Worm (Caenorhabditis elegans) whole organism, L1 larva: ENCODE measurements around the gene F57G4.10.
"Not testable (repeated sequence)": the region's sequence is repeated elsewhere in the genome, so short reads cannot be mapped to it uniquely, and the experiment has no call there.

Experiments used
- C34B4.2 ChIP-seq: sonication (generic microtip); optimal IDR thresholded peaks from 2 replicates; lab custom pipeline; 2017; ENCODE audit warnings: mild to moderate bottlenecking, missing genetic modification characterization, missing compliant biosample characterization
- aly-2 ChIP-seq: fragments of 150-350 bp; optimal IDR thresholded peaks from 2 replicates; lab custom pipeline; 2014; ENCODE audit warnings: missing biosample characterization, missing genetic modification characterization
- ama-1 ChIP-seq: fragments of 150-350 bp; optimal IDR thresholded peaks from 2 replicates; lab custom pipeline; 2014
- ceh-63 ChIP-seq: fragments of 200-800 bp; sonication (Bioruptor generic); optimal IDR thresholded peaks from 2 replicates; lab custom pipeline; 2018; ENCODE audit warnings: mild to moderate bottlenecking, missing genetic modification characterization, missing compliant biosample characterization
- ceh-82 ChIP-seq, 3 experiments: fragments of 150-350 bp in 1 of 3; sonication (generic microtip) in 2 of 3; optimal IDR thresholded peaks; 2 replicates each; lab custom pipeline; 2014 to 2017; ENCODE audit warnings: missing biosample characterization in 3 of 3, missing genetic modification characterization in 3 of 3
- ces-1 ChIP-seq: fragments of 150-350 bp; optimal IDR thresholded peaks from 2 replicates; lab custom pipeline; 2014; ENCODE audit warnings: missing biosample characterization, missing genetic modification reagents, missing genetic modification characterization
- dpl-1 ChIP-seq, 3 experiments: fragments of 150-350 bp in 2 of 3; sonication (generic microtip) in 1 of 3; optimal IDR thresholded peaks; 2 replicates each; lab custom pipeline; 2014 to 2017; ENCODE audit warnings: missing biosample characterization in 3 of 3, missing genetic modification characterization in 3 of 3, missing genetic modification reagents in 3 of 3
- dsc-1 ChIP-seq: sonication (generic microtip); optimal IDR thresholded peaks from 2 replicates; lab custom pipeline; 2016; ENCODE audit warnings: mild to moderate bottlenecking, missing genetic modification characterization, missing compliant biosample characterization
- efl-1 ChIP-seq, 4 experiments: fragments of 150-350 bp; optimal IDR thresholded peaks in 3 of 4; peaks in 1 of 4; 1 replicate in 1 of 4; 2 replicates in 3 of 4; lab custom pipeline; 2014; ENCODE audit warnings: missing biosample characterization in 2 of 4, missing genetic modification characterization in 2 of 4, missing genetic modification reagents in 2 of 4
- efl-3 ChIP-seq: fragments of 200-800 bp; sonication (Bioruptor generic); optimal IDR thresholded peaks from 2 replicates; lab custom pipeline; 2018; ENCODE audit warnings: mild to moderate bottlenecking, missing genetic modification characterization, missing compliant biosample characterization
- elt-2 ChIP-seq: sonication (generic microtip); optimal IDR thresholded peaks from 2 replicates; lab custom pipeline; 2016; ENCODE audit warnings: missing genetic modification characterization, mild to moderate bottlenecking, inconsistent platforms, missing compliant biosample characterization, missing genetic modification reagents
- elt-3 ChIP-seq, 6 experiments: fragments of 150-350 bp in 1 of 6; sonication (generic microtip); optimal IDR thresholded peaks; 2 replicates each; lab custom pipeline; 2017 to 2018; ENCODE audit warnings: missing biosample characterization in 6 of 6, missing genetic modification characterization in 6 of 6, inconsistent platforms in 1 of 6
- fos-1 ChIP-seq: fragments of 150-350 bp; optimal IDR thresholded peaks from 2 replicates; lab custom pipeline; 2014; ENCODE audit warnings: missing biosample characterization, missing genetic modification characterization
- hlh-17 ChIP-seq: fragments of 200-800 bp; sonication (Bioruptor generic); optimal IDR thresholded peaks from 2 replicates; lab custom pipeline; 2018; ENCODE audit warnings: missing genetic modification characterization, mild to moderate bottlenecking, missing compliant biosample characterization, moderate library complexity, borderline replicate concordance
- hpl-2 ChIP-seq: fragments of 150-350 bp; optimal IDR thresholded peaks from 2 replicates; lab custom pipeline; 2014; ENCODE audit warnings: missing biosample characterization, missing genetic modification reagents, missing genetic modification characterization
- irx-1 ChIP-seq: sonication (generic microtip); optimal IDR thresholded peaks from 2 replicates; lab custom pipeline; 2016; ENCODE audit warnings: missing genetic modification characterization, missing compliant biosample characterization
- isw-1 ChIP-seq: fragments of 200-800 bp; sonication (Bioruptor generic); IDR thresholded peaks from 2 replicates; pipeline ENCODE4 v1.3.6; 2022; ENCODE audit warnings: missing genetic modification characterization, missing compliant biosample characterization
- lin-13 ChIP-seq: fragments of 150-350 bp; optimal IDR thresholded peaks from 2 replicates; lab custom pipeline; 2014; ENCODE audit warnings: missing biosample characterization, missing genetic modification reagents, missing genetic modification characterization
- lin-35 ChIP-seq, 2 experiments: fragments of 150-350 bp; optimal IDR thresholded peaks; 2 replicates each; lab custom pipeline; 2014; ENCODE audit warnings: missing biosample characterization in 2 of 2, missing genetic modification characterization in 2 of 2, missing genetic modification reagents in 2 of 2
- mep-1 ChIP-seq: fragments of 150-350 bp; optimal IDR thresholded peaks from 2 replicates; lab custom pipeline; 2014; ENCODE audit warnings: missing biosample characterization, missing genetic modification characterization
- nhr-11 ChIP-seq: fragments of 150-350 bp; optimal IDR thresholded peaks from 2 replicates; lab custom pipeline; 2014; ENCODE audit warnings: missing biosample characterization, missing genetic modification characterization
- nhr-12 ChIP-seq: sonication (generic microtip); optimal IDR thresholded peaks from 2 replicates; lab custom pipeline; 2017; ENCODE audit warnings: missing biosample characterization, missing genetic modification characterization
- nhr-47 ChIP-seq: sonication (generic microtip); optimal IDR thresholded peaks from 2 replicates; lab custom pipeline; 2016; ENCODE audit warnings: mild to moderate bottlenecking, missing genetic modification characterization, moderate library complexity, missing compliant biosample characterization
- nhr-71 ChIP-seq: sonication (generic microtip); optimal IDR thresholded peaks from 2 replicates; lab custom pipeline; 2016; ENCODE audit warnings: mild to moderate bottlenecking, missing genetic modification characterization, moderate library complexity, missing compliant biosample characterization
- nhr-76 ChIP-seq: sonication (generic microtip); optimal IDR thresholded peaks from 2 replicates; lab custom pipeline; 2017; ENCODE audit warnings: missing biosample characterization, missing genetic modification characterization
- nhr-84 ChIP-seq: sonication (generic microtip); optimal IDR thresholded peaks from 2 replicates; lab custom pipeline; 2017; ENCODE audit warnings: missing biosample characterization, missing genetic modification characterization
- nhr-90 ChIP-seq: sonication (generic microtip); optimal IDR thresholded peaks from 2 replicates; lab custom pipeline; 2016; ENCODE audit warnings: mild to moderate bottlenecking, missing genetic modification characterization, missing compliant biosample characterization; ENCODE audit not compliant: poor library complexity
- rnt-1 ChIP-seq: sonication (generic microtip); optimal IDR thresholded peaks from 2 replicates; lab custom pipeline; 2016; ENCODE audit warnings: mild to moderate bottlenecking, missing genetic modification characterization, moderate library complexity, missing compliant biosample characterization
- skn-1 ChIP-seq: fragments of 150-350 bp; optimal IDR thresholded peaks from 2 replicates; lab custom pipeline; 2014; ENCODE audit warnings: missing biosample characterization, missing genetic modification characterization
- sup-37 ChIP-seq: fragments of 200-800 bp; sonication (Bioruptor generic); optimal IDR thresholded peaks from 2 replicates; lab custom pipeline; 2018; ENCODE audit warnings: mild to moderate bottlenecking, missing genetic modification characterization, missing compliant biosample characterization
- swsn-7 ChIP-seq: sonication (generic microtip); optimal IDR thresholded peaks from 2 replicates; lab custom pipeline; 2016; ENCODE audit warnings: missing genetic modification characterization, missing compliant biosample characterization
- tlp-1 ChIP-seq: fragments of 150-350 bp; optimal IDR thresholded peaks from 2 replicates; lab custom pipeline; 2014; ENCODE audit warnings: missing biosample characterization, missing genetic modification characterization
- unc-130 ChIP-seq: fragments of 150-350 bp; optimal IDR thresholded peaks from 2 replicates; lab custom pipeline; 2017; ENCODE audit warnings: missing biosample characterization, missing genetic modification characterization, inconsistent platforms
- unc-86 ChIP-seq: sonication (generic microtip); optimal IDR thresholded peaks from 2 replicates; lab custom pipeline; 2016; ENCODE audit warnings: missing genetic modification characterization, missing compliant biosample characterization
- unc-98 ChIP-seq: fragments of 200-800 bp; sonication (Bioruptor generic); IDR thresholded peaks from 2 replicates; pipeline ENCODE4 v1.3.6; 2022; ENCODE audit warnings: missing genetic modification characterization, missing compliant biosample characterization
- ztf-11 ChIP-seq, 2 experiments: sonication (generic microtip); optimal IDR thresholded peaks; 2 replicates each; lab custom pipeline; 2016 to 2017; ENCODE audit warnings: missing genetic modification characterization in 2 of 2, missing biosample characterization in 1 of 2, missing compliant biosample characterization in 1 of 2

F57G4.10 gene

ce11 chrV:17628566-17628965 is at the start of gene F57G4.10:
TSS of gene F57G4.10 (plus strand) at chrV:17628866.
- TF ChIP-seq efl-1 (optimal IDR thresholded peaks at IDR 0.05; lab: Kevin White, UChicago) (no peak), efl-1 (GFP tag; optimal IDR thresholded peaks at IDR 0.05 in 1 of 2; lab: Kevin White, UChicago) (no peak), unc-86 (no peak), ceh-82 (tag; optimal IDR thresholded peaks at IDR 0.05; lab: Kevin White, UChicago) (no peak), elt-3 (tag; optimal IDR thresholded peaks at IDR 0.05; lab: Kevin White, UChicago) (no peak), unc-98 (GFP tag; lab: Robert Waterston, UW) (no peak), nhr-76 (tag; lab: Kevin White, UChicago) (no peak), ceh-63 (GFP tag; lab: Kevin White, UChicago) (no peak), fos-1 (no peak), hlh-17 (GFP tag; lab: Kevin White, UChicago) (no peak), nhr-12 (no peak), sup-37 (GFP tag; lab: Kevin White, UChicago) (no peak), dsc-1 (no peak), nhr-90 (tag; lab: Kevin White, UChicago) (no peak), hpl-2 (no peak), unc-130 (tag; lab: Kevin White, UChicago) (no peak), ztf-11 (tag; optimal IDR thresholded peaks at IDR 0.05; lab: Kevin White, UChicago) (no peak), isw-1 (GFP tag; lab: Robert Waterston, UW) (no peak)
- TF ChIP-seq, all 84 proteins: peak for 0

- no peak for TF ChIP-seq lin-35 (GFP tag; optimal IDR thresholded peaks at IDR 0.05; lab: Kevin White, UChicago)
- TF ChIP-seq rnt-1, result no peak
- TF ChIP-seq unc-98 (GFP tag; lab: Robert Waterston, UW), result no peak
- TF ChIP-seq efl-3, result no peak
- TF ChIP-seq efl-1 (optimal IDR thresholded peaks at IDR 0.05; lab: Kevin White, UChicago), result no peak
- peak in 1 of 2 experiments; percentile 63 for TF ChIP-seq efl-1 (GFP tag; optimal IDR thresholded peaks at IDR 0.05 in 1 of 2; lab: Kevin White, UChicago)
- no peak for TF ChIP-seq C34B4.2
- TF ChIP-seq mep-1 (tag; lab: Kevin White, UChicago), result no peak
Measured at ce11 chrV:17580017-17580416, 48.6 kb upstream of the F57G4.10 start.

ce11 chrV:17584352-17584843 is 44.3 kb upstream of the F57G4.10 start, which contains the start of gene fbxa-133:
TSS of gene fbxa-133 (plus strand) at chrV:17584793.
- TF ChIP-seq skn-1; tlp-1 (tag; lab: Kevin White, UChicago); aly-2: not testable (repeated sequence)

- TF ChIP-seq swsn-7 (tag; lab: Kevin White, UChicago) (no peak), ces-1 (GFP tag; lab: Kevin White, UChicago) (no peak), nhr-71 (no peak), nhr-11 (tag; lab: Kevin White, UChicago) (no peak), ama-1 (lab: Kevin White, UChicago) (no peak), hpl-2 (no peak), dpl-1 (GFP tag; optimal IDR thresholded peaks at IDR 0.05; lab: Kevin White, UChicago) (no peak), nhr-47 (tag; lab: Kevin White, UChicago) (no peak), unc-86 (no peak), lin-35 (GFP tag; optimal IDR thresholded peaks at IDR 0.05; lab: Kevin White, UChicago) (no peak), nhr-84 (no peak), C34B4.2 (no peak), irx-1 (no peak), lin-13 (GFP tag; lab: Kevin White, UChicago) (no peak)
Measured at ce11 chrV:17595691-17596090, 33.0 kb upstream of the F57G4.10 start.

ce11 chrV:17598810-17599209 is 29.9 kb upstream of the F57G4.10 start, which contains the start of gene Y6G8.2:
TSS of gene Y6G8.2 (minus strand) at chrV:17598956.
- peak; percentile 52 for TF ChIP-seq elt-2
- TF ChIP-seq irx-1, result no peak
